Worm (Caenorhabditis elegans) whole organism, young adult: Measurements from ENCODE around the gene D1054.18.

ENCODE experiments used
- D2030.7 ChIP-seq: fragments of 200-800 bp; sonication (Bioruptor generic); IDR thresholded peaks from 2 replicates; pipeline ENCODE4 v1.3.6; 2022; ENCODE audit warnings: missing genetic modification reagents, missing genetic modification characterization, missing compliant biosample characterization
- ZK185.1 ChIP-seq: sonication (generic microtip); optimal IDR thresholded peaks from 2 replicates; lab custom pipeline; 2016; ENCODE audit warnings: mild to moderate bottlenecking, missing genetic modification characterization, missing compliant biosample characterization; ENCODE audit not compliant: poor library complexity, severe bottlenecking
- ama-1 ChIP-seq, 3 experiments: fragments of 150-350 bp in 1 of 3; sonication (generic microtip) in 2 of 3; optimal IDR thresholded peaks; 2 replicates each; lab custom pipeline; 2014 to 2018; ENCODE audit warnings: missing biosample characterization in 2 of 3, missing genetic modification characterization in 2 of 3, missing genetic modification reagents in 2 of 3
- bed-2 ChIP-seq: fragments of 200-800 bp; sonication (Bioruptor generic); IDR thresholded peaks from 2 replicates; pipeline ENCODE4 v1.3.6; 2022; ENCODE audit warnings: missing genetic modification reagents, missing genetic modification characterization, missing compliant biosample characterization
- dpl-1 ChIP-seq: fragments of 150-350 bp; optimal IDR thresholded peaks from 2 replicates; lab custom pipeline; 2014; ENCODE audit warnings: missing biosample characterization, missing genetic modification reagents, missing genetic modification characterization
- egrh-3 ChIP-seq: fragments of 200-800 bp; sonication (Bioruptor generic); IDR thresholded peaks from 2 replicates; pipeline ENCODE4 v1.3.6; 2022; ENCODE audit warnings: missing genetic modification reagents, missing genetic modification characterization, missing compliant biosample characterization
- gei-17 ChIP-seq: fragments of 200-800 bp; sonication (Bioruptor generic); optimal IDR thresholded peaks from 2 replicates; lab custom pipeline; 2018; ENCODE audit warnings: mild to moderate bottlenecking, missing genetic modification characterization, missing compliant biosample characterization
- lin-35 ChIP-seq, 3 experiments: fragments of 150-350 bp in 2 of 3; sonication (generic microtip) in 1 of 3; optimal IDR thresholded peaks; 2 replicates each; lab custom pipeline; 2014 to 2018; ENCODE audit warnings: missing biosample characterization in 3 of 3, missing genetic modification characterization in 3 of 3, missing genetic modification reagents in 3 of 3
- nhr-90 ChIP-seq: sonication (generic microtip); optimal IDR thresholded peaks from 2 replicates; lab custom pipeline; 2016; ENCODE audit warnings: missing genotype, mild to moderate bottlenecking, missing genetic modification characterization, missing compliant biosample characterization
- rec-8 ChIP-seq, 2 experiments: sonication (generic microtip); optimal IDR thresholded peaks; 2 replicates each; lab custom pipeline; 2016; ENCODE audit warnings: mild to moderate bottlenecking in 2 of 2, missing genetic modification characterization in 2 of 2, missing genetic modification reagents in 2 of 2, missing genotype in 2 of 2, missing biosample characterization in 1 of 2, missing compliant biosample characterization in 1 of 2, moderate library complexity in 1 of 2

DNA sequence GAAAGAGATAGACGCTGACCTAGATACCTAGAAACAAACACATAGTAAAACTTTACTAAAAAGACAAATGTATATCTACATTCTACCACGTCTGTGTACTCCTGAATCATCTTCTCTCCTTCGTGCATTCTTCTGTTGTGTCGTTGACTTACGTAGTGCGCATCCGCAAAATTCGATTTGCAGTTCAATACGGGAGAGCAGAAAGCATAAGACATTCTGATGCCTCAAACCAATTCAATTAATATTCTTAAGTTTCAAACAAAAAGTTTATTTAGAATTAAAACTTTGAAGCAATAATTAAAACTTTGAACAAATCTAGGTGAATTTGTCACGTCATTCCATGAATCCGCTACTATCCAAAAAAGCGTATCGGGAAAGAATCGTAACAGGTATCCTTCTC is 15.8 kb upstream of the D1054.18 start:
- no peak for TF ChIP-seq D2030.7 (GFP tag; lab: Robert Waterston, UW)
- no peak for TF ChIP-seq rec-8 (tag; optimal IDR thresholded peaks at IDR 0.05; lab: Kevin White, UChicago)
- no peak for TF ChIP-seq ama-1 (optimal IDR thresholded peaks at IDR 0.05; lab: Kevin White, UChicago)
- TF ChIP-seq ama-1 (GFP tag; optimal IDR thresholded peaks at IDR 0.05; lab: Kevin White, UChicago): peak in 1 of 2 experiments; percentile 21
- no peak for TF ChIP-seq dpl-1 (GFP tag; lab: Kevin White, UChicago)
- no peak for TF ChIP-seq ZK185.1 (tag; lab: Kevin White, UChicago)
- TF ChIP-seq nhr-90 (tag; lab: Kevin White, UChicago): no peak
- TF ChIP-seq bed-2 (GFP tag; lab: Robert Waterston, UW): no peak
- TF ChIP-seq gei-17 (GFP tag; lab: Kevin White, UChicago): no peak
- no peak for TF ChIP-seq lin-35 (GFP tag; optimal IDR thresholded peaks at IDR 0.05; lab: Kevin White, UChicago)
- TF ChIP-seq egrh-3 (GFP tag; lab: Robert Waterston, UW): no peak
